Fruit fly (Drosophila melanogaster) whole organism, embryonic: ENCODE data around the gene EMC5.
A peak's percentile ranks its signal among the peaks of the same experiment; 100 is the strongest.

ENCODE experiments used
- Atf-2 ChIP-seq: fragments of 200-800 bp; sonication (Bioruptor generic); optimal IDR thresholded peaks from 2 replicates; lab custom pipeline; 2016; ENCODE audit warnings: missing biosample characterization, missing genetic modification characterization
- Bdp1 ChIP-seq: fragments of 200-800 bp; sonication (Bioruptor generic); optimal IDR thresholded peaks from 3 replicates; lab custom pipeline; 2016; ENCODE audit warnings: missing biosample characterization, missing genetic modification characterization
- Bteb2 ChIP-seq: fragments of 200-800 bp; sonication (Bioruptor generic); optimal IDR thresholded peaks from 2 replicates; lab custom pipeline; 2016; ENCODE audit warnings: missing biosample characterization, missing genetic modification characterization
- CG10366 ChIP-seq: fragments of 200-800 bp; sonication (Bioruptor generic); IDR thresholded peaks from 2 replicates; pipeline ENCODE4 v1.3.6; 2022; ENCODE audit warnings: missing biosample characterization, missing genetic modification characterization
- CG11247 ChIP-seq: fragments of 200-800 bp; sonication (Bioruptor generic); IDR thresholded peaks from 2 replicates; pipeline ENCODE4 v1.3.6; 2022; ENCODE audit warnings: missing biosample characterization, missing genetic modification characterization
- CG14050 ChIP-seq: fragments of 200-800 bp; sonication (Bioruptor generic); IDR thresholded peaks from 3 replicates; pipeline ENCODE4 v1.3.6; 2022; ENCODE audit warnings: missing biosample characterization, missing genetic modification characterization
- CG14441 ChIP-seq: fragments of 200-800 bp; sonication (Bioruptor generic); IDR thresholded peaks from 2 replicates; pipeline ENCODE4 v1.3.6; 2022; ENCODE audit warnings: missing biosample characterization, missing genetic modification characterization
- CG16813 ChIP-seq: fragments of 200-800 bp; sonication (Bioruptor generic); IDR thresholded peaks from 3 replicates; pipeline ENCODE4 v1.3.6; 2022; ENCODE audit warnings: missing biosample characterization, missing genetic modification characterization; ENCODE audit not compliant: partially characterized antibody
- CG16815 ChIP-seq: fragments of 200-800 bp; sonication (Bioruptor generic); optimal IDR thresholded peaks from 3 replicates; lab custom pipeline; 2017; ENCODE audit warnings: missing biosample characterization, mild to moderate bottlenecking, missing genetic modification characterization
- CG16863 ChIP-seq: fragments of 200-800 bp; sonication (Bioruptor generic); optimal IDR thresholded peaks from 3 replicates; lab custom pipeline; 2016; ENCODE audit warnings: missing biosample characterization, missing genetic modification characterization
- CG17568 ChIP-seq: fragments of 200-800 bp; sonication (Bioruptor generic); optimal IDR thresholded peaks from 2 replicates; lab custom pipeline; 2018; ENCODE audit warnings: missing biosample characterization, mild to moderate bottlenecking, missing genetic modification characterization, moderate library complexity
- CG2129 ChIP-seq: fragments of 200-800 bp; sonication (Bioruptor generic); IDR thresholded peaks from 2 replicates; pipeline ENCODE4 v1.3.6; 2022; ENCODE audit warnings: missing biosample characterization, missing genetic modification characterization; ENCODE audit not compliant: partially characterized antibody
- CG31441 ChIP-seq: fragments of 200-800 bp; sonication (Bioruptor generic); IDR thresholded peaks from 2 replicates; pipeline ENCODE4 v1.3.6; 2022; ENCODE audit warnings: missing biosample characterization, missing genetic modification characterization
- CG33213 ChIP-seq: fragments of 200-800 bp; sonication (Bioruptor generic); optimal IDR thresholded peaks from 3 replicates; lab custom pipeline; 2016; ENCODE audit warnings: missing biosample characterization, missing genetic modification characterization
- CG34376 ChIP-seq: fragments of 200-800 bp; sonication (Bioruptor generic); optimal IDR thresholded peaks from 2 replicates; lab custom pipeline; 2018; ENCODE audit warnings: missing biosample characterization, mild to moderate bottlenecking, missing genetic modification characterization
- CG3847 ChIP-seq: fragments of 200-800 bp; sonication (Bioruptor generic); IDR thresholded peaks from 2 replicates; pipeline ENCODE4 v1.3.6; 2022; ENCODE audit warnings: missing biosample characterization, missing genetic modification characterization
- CG7556 ChIP-seq: fragments of 200-800 bp; sonication (Bioruptor generic); optimal IDR thresholded peaks from 2 replicates; lab custom pipeline; 2017; ENCODE audit warnings: missing biosample characterization, mild to moderate bottlenecking, missing genetic modification characterization
- CoRest ChIP-seq: fragments of 200-800 bp; sonication (Bioruptor generic); optimal IDR thresholded peaks from 3 replicates; lab custom pipeline; 2018; ENCODE audit warnings: missing biosample characterization, mild to moderate bottlenecking, missing genetic modification characterization, moderate library complexity
- Dll ChIP-seq: fragments of 200-800 bp; sonication (Bioruptor generic); IDR thresholded peaks from 4 replicates; pipeline ENCODE4 v1.3.6; 2022; ENCODE audit warnings: missing biosample characterization, missing genetic modification characterization; ENCODE audit not compliant: partially characterized antibody
- Doc2 ChIP-seq: fragments of 200-800 bp; sonication (Bioruptor generic); IDR thresholded peaks from 2 replicates; pipeline ENCODE4 v1.3.6; 2022; ENCODE audit warnings: missing biosample characterization, missing genetic modification characterization
- ERR ChIP-seq: fragments of 200-800 bp; sonication (Bioruptor generic); optimal IDR thresholded peaks from 2 replicates; lab custom pipeline; 2016; ENCODE audit warnings: missing biosample characterization, missing genetic modification characterization
- Fer3 ChIP-seq: fragments of 200-800 bp; sonication (Bioruptor generic); optimal IDR thresholded peaks from 2 replicates; lab custom pipeline; 2018; ENCODE audit warnings: missing biosample characterization, mild to moderate bottlenecking, missing genetic modification characterization, moderate library complexity
- H15 ChIP-seq: fragments of 200-800 bp; sonication (Bioruptor generic); IDR thresholded peaks from 3 replicates; pipeline ENCODE4 v1.3.6; 2022; ENCODE audit warnings: missing biosample characterization, missing genetic modification characterization
- H2.0 ChIP-seq: fragments of 200-800 bp; sonication (Bioruptor generic); IDR thresholded peaks from 2 replicates; pipeline ENCODE4 v1.3.6; 2022; ENCODE audit warnings: missing biosample characterization, missing genetic modification characterization
- Hr51 ChIP-seq, 2 experiments: fragments of 200-800 bp; sonication (Bioruptor generic); optimal IDR thresholded peaks; 2 replicates in 1 of 2; 3 replicates in 1 of 2; lab custom pipeline; 2016 to 2018; ENCODE audit warnings: missing biosample characterization in 2 of 2, missing genetic modification characterization in 2 of 2, mild to moderate bottlenecking in 1 of 2, moderate library complexity in 1 of 2
- Max ChIP-seq: fragments of 200-800 bp; sonication (Bioruptor generic); optimal IDR thresholded peaks from 2 replicates; lab custom pipeline; 2016; ENCODE audit warnings: missing biosample characterization, mild to moderate bottlenecking, missing genetic modification characterization
- Mes4 ChIP-seq: fragments of 200-800 bp; sonication (Bioruptor generic); optimal IDR thresholded peaks from 2 replicates; lab custom pipeline; 2016; ENCODE audit warnings: missing biosample characterization, missing genetic modification characterization
- Nf-YA ChIP-seq: fragments of 200-800 bp; sonication (Bioruptor generic); IDR thresholded peaks from 2 replicates; pipeline ENCODE4 v1.3.6; 2022; ENCODE audit warnings: missing biosample characterization, missing genetic modification characterization
- Nf-YC ChIP-seq: fragments of 200-800 bp; optimal IDR thresholded peaks from 3 replicates; lab custom pipeline; 2019; ENCODE audit warnings: missing biosample characterization, mild to moderate bottlenecking, missing genetic modification characterization, moderate library complexity
- Opbp ChIP-seq: fragments of 200-800 bp; sonication (Bioruptor generic); IDR thresholded peaks from 3 replicates; pipeline ENCODE4 v1.3.6; 2022; ENCODE audit warnings: missing biosample characterization, missing genetic modification characterization; ENCODE audit not compliant: partially characterized antibody
- Xbp1 ChIP-seq: fragments of 200-800 bp; sonication (Bioruptor generic); optimal IDR thresholded peaks from 3 replicates; lab custom pipeline; 2016; ENCODE audit warnings: missing biosample characterization, mild to moderate bottlenecking, missing genetic modification characterization
- al ChIP-seq: fragments of 200-800 bp; sonication (Bioruptor generic); IDR thresholded peaks from 2 replicates; pipeline ENCODE4 v1.3.6; 2022; ENCODE audit warnings: missing biosample characterization, missing genetic modification characterization
- ap ChIP-seq: fragments of 200-800 bp; sonication (Bioruptor generic); IDR thresholded peaks from 2 replicates; pipeline ENCODE4 v1.3.6; 2022; ENCODE audit warnings: missing biosample characterization, missing genetic modification characterization
- bab2 ChIP-seq: fragments of 200-800 bp; sonication (Bioruptor generic); optimal IDR thresholded peaks from 2 replicates; lab custom pipeline; 2016; ENCODE audit warnings: missing biosample characterization, missing genetic modification characterization
- ci ChIP-seq: fragments of 200-800 bp; sonication (Bioruptor generic); IDR thresholded peaks from 3 replicates; pipeline ENCODE4 v1.3.6; 2022; ENCODE audit warnings: missing biosample characterization, missing genetic modification characterization
- croc ChIP-seq: fragments of 200-800 bp; sonication (Bioruptor generic); conservative IDR thresholded peaks from 3 replicates; pipeline ENCODE4 v1.3.6; 2022; ENCODE audit warnings: missing biosample characterization, missing genetic modification characterization
- cwo ChIP-seq: fragments of 200-800 bp; sonication (Bioruptor generic); optimal IDR thresholded peaks from 3 replicates; lab custom pipeline; 2017; ENCODE audit warnings: missing biosample characterization, missing genetic modification characterization, mild to moderate bottlenecking, moderate library complexity, missing genetic modification reagents
- fd102C ChIP-seq: fragments of 200-800 bp; sonication (Bioruptor generic); optimal IDR thresholded peaks from 2 replicates; lab custom pipeline; 2018; ENCODE audit warnings: missing biosample characterization, mild to moderate bottlenecking, missing genetic modification characterization, moderate library complexity
- fd64A ChIP-seq: fragments of 200-800 bp; sonication (Bioruptor generic); optimal IDR thresholded peaks from 3 replicates; lab custom pipeline; 2018; ENCODE audit warnings: missing biosample characterization, mild to moderate bottlenecking, missing genetic modification characterization
- fd96Cb ChIP-seq: fragments of 200-800 bp; sonication (Bioruptor generic); optimal IDR thresholded peaks from 2 replicates; lab custom pipeline; 2018; ENCODE audit warnings: missing biosample characterization, mild to moderate bottlenecking, missing genetic modification characterization, moderate library complexity
- gro ChIP-seq: fragments of 200-800 bp; sonication (Bioruptor generic); optimal IDR thresholded peaks from 2 replicates; lab custom pipeline; 2016; ENCODE audit warnings: missing biosample characterization, missing genetic modification characterization
- hb ChIP-seq: fragments of 200-800 bp; sonication (Bioruptor generic); IDR thresholded peaks from 3 replicates; pipeline ENCODE4 v1.3.6; 2022; ENCODE audit warnings: missing biosample characterization, missing genetic modification characterization; ENCODE audit not compliant: partially characterized antibody
- kay ChIP-seq: fragments of 200-800 bp; sonication (Bioruptor generic); optimal IDR thresholded peaks from 2 replicates; lab custom pipeline; 2016; ENCODE audit warnings: missing biosample characterization, missing genetic modification characterization
- knrl ChIP-seq: fragments of 200-800 bp; sonication (Bioruptor generic); IDR thresholded peaks from 3 replicates; pipeline ENCODE4 v1.3.6; 2022; ENCODE audit warnings: missing biosample characterization, missing genetic modification characterization; ENCODE audit not compliant: partially characterized antibody
- lov ChIP-seq, 2 experiments: fragments of 200-800 bp in 1 of 2; fragments of >200 bp in 1 of 2; sonication (Bioruptor generic) in 1 of 2; IDR thresholded peaks in 1 of 2; optimal IDR thresholded peaks in 1 of 2; 2 replicates in 1 of 2; 3 replicates in 1 of 2; pipeline versions ENCODE4 v1.3.6 to Lab custom; 2017 to 2022; ENCODE audit warnings: missing biosample characterization in 1 of 2, missing genetic modification characterization in 1 of 2
- nau ChIP-seq: fragments of 200-800 bp; sonication (Bioruptor generic); optimal IDR thresholded peaks from 3 replicates; lab custom pipeline; 2017; ENCODE audit warnings: missing biosample characterization, mild to moderate bottlenecking, missing genetic modification characterization, missing genetic modification reagents
- odd ChIP-seq: fragments of 200-800 bp; sonication (Bioruptor generic); optimal IDR thresholded peaks from 2 replicates; lab custom pipeline; 2017; ENCODE audit warnings: missing biosample characterization, mild to moderate bottlenecking, missing genetic modification characterization
- ssp ChIP-seq: fragments of 200-800 bp; sonication (Bioruptor generic); IDR thresholded peaks from 2 replicates; pipeline ENCODE4 v1.3.6; 2022; ENCODE audit warnings: missing biosample characterization, missing genetic modification characterization

The EMC5 gene

DNA sequence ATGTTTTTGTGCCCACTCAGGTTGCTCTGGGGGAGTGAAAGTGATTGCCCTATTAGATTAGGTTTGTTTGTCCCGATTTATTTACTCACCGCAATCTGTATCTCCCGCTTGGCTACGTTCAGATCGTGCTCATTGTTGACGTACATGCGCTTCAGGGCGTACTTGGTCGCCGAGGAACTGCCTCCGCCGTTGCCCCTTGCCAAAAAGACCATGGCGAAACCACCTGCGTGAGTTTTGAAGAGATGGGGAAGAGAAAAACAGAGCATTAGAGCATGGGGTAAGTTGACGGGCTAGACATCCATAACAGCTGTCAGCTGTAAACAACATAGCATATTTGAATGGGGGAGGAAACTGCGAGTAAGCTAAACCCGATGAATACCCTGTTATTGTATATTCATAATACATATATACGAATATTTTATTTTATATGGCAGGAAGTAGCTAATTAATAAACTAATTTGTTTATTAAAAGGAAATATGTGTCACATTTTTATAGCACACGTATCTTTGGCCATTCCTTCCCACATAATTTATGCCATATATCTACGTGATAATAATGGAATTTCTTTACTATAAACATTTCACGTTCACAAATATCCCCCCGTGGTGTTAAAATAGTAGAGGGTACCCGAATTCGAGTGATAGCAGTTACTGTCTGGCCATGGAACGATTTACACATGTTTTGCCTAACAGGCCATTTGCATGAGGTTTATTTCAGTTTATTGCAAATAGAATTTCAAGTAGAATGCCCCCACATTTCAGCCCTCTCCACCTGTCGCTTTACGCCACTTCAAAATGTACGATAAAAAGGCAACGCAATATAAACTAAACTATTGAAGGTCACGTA, 21.9 kb upstream of the EMC5 start (continued):
- TF ChIP-seq Max (GFP tag; lab: Kevin White, UChicago) (no peak), CG7556 (GFP tag; lab: Kevin White, UChicago) (no peak), CG3847 (GFP tag; lab: Robert Waterston, UW) (peak; percentile 41), CG34376 (no peak), hb (no peak), CG2129 (GFP tag; lab: Robert Waterston, UW) (no peak), Xbp1 (no peak), cwo (peak; percentile 43), knrl (GFP tag; lab: Robert Waterston, UW) (no peak), al (peak; percentile 66; the same call in 1 of the 2 replicates), gro (GFP tag; lab: Kevin White, UChicago) (no peak), ERR (GFP tag; lab: Kevin White, UChicago) (no peak), lov (optimal IDR thresholded peaks at IDR 0.05; lab: Kevin White, UChicago) (no peak), lov (GFP tag; IDR thresholded peaks at IDR 0.05; lab: Robert Waterston, UW) (no peak), CG11247 (GFP tag; lab: Robert Waterston, UW) (no peak), CG16815 (GFP tag; lab: Kevin White, UChicago) (no peak), Mes4 (GFP tag; lab: Kevin White, UChicago) (no peak), fd64A (GFP tag; lab: Kevin White, UChicago) (no peak), Doc2 (GFP tag; lab: Robert Waterston, UW) (no peak), CoRest (tag; lab: Kevin White, UChicago) (peak; percentile 51), H15 (GFP tag; lab: Robert Waterston, UW) (no peak), Hr51 (GFP tag; optimal IDR thresholded peaks at IDR 0.05; lab: Kevin White, UChicago) (peak in 1 of 2 experiments; percentile 44), croc (GFP tag; lab: Robert Waterston, UW) (no peak), bab2 (GFP tag; lab: Kevin White, UChicago) (no peak), Nf-YC (tag; lab: Kevin White, UChicago) (no peak), Dll (GFP tag; lab: Robert Waterston, UW) (no peak), CG16813 (GFP tag; lab: Robert Waterston, UW) (no peak), kay (GFP tag; lab: Kevin White, UChicago) (no peak), Bteb2 (no peak), CG14441 (0 out of 2 replicates have a peak, but pooled peaks have one; percentile 22), CG16863 (GFP tag; lab: Kevin White, UChicago) (no peak), fd96Cb (tag; lab: Kevin White, UChicago) (peak; percentile 34), Bdp1 (GFP tag; lab: Kevin White, UChicago) (no peak), nau (GFP tag; lab: Kevin White, UChicago) (no peak), CG14050 (GFP tag; lab: Robert Waterston, UW) (no peak), fd102C (no peak), ci (GFP tag; lab: Robert Waterston, UW) (0 out of 3 replicates have a peak, but pooled peaks have one; percentile 36), ap (GFP tag; lab: Robert Waterston, UW) (no peak), ssp (GFP tag; lab: Robert Waterston, UW) (no peak), Atf-2 (no peak), CG31441 (GFP tag; lab: Robert Waterston, UW) (no peak), Opbp (no peak), CG10366 (GFP tag; lab: Robert Waterston, UW) (0 out of 2 replicates have a peak, but pooled peaks have one; percentile 12), odd (GFP tag; lab: Kevin White, UChicago) (no peak), CG17568 (GFP tag; lab: Kevin White, UChicago) (peak; percentile 48), CG33213 (GFP tag; lab: Kevin White, UChicago) (no peak), H2.0 (GFP tag; lab: Robert Waterston, UW) (no peak), Fer3 (peak; percentile 51), Nf-YA (GFP tag; lab: Robert Waterston, UW) (no peak)
